Worm (Caenorhabditis elegans) whole organism, L3 larva: ENCODE results near the gene lips-7.

ENCODE experiments used
- R02D3.7 ChIP-seq: fragments of 150-350 bp; optimal IDR thresholded peaks from 2 replicates; lab custom pipeline; 2014; ENCODE audit warnings: missing biosample characterization, missing genetic modification characterization
- ZK546.5 ChIP-seq: sonication (generic microtip); optimal IDR thresholded peaks from 2 replicates; lab custom pipeline; 2017; ENCODE audit warnings: missing biosample characterization, missing genetic modification characterization
- aly-2 ChIP-seq: fragments of 150-350 bp; optimal IDR thresholded peaks from 2 replicates; lab custom pipeline; 2014; ENCODE audit warnings: missing biosample characterization, missing genetic modification characterization
- ama-1 ChIP-seq: fragments of 150-350 bp; optimal IDR thresholded peaks from 2 replicates; lab custom pipeline; 2018
- ceh-28 ChIP-seq: fragments of 150-350 bp; optimal IDR thresholded peaks from 2 replicates; lab custom pipeline; 2014; ENCODE audit warnings: missing biosample characterization, missing genetic modification reagents, missing genetic modification characterization
- ceh-82 ChIP-seq: fragments of 150-350 bp; optimal IDR thresholded peaks from 2 replicates; lab custom pipeline; 2014; ENCODE audit warnings: missing biosample characterization, missing genetic modification characterization
- ceh-9 ChIP-seq: sonication (generic microtip); optimal IDR thresholded peaks from 2 replicates; lab custom pipeline; 2018; ENCODE audit warnings: missing biosample characterization, missing genetic modification characterization
- daf-12 ChIP-seq: fragments of 150-350 bp; optimal IDR thresholded peaks from 2 replicates; lab custom pipeline; 2014; ENCODE audit warnings: missing biosample characterization, missing genetic modification reagents, missing genetic modification characterization
- egl-27 ChIP-seq: sonication (generic microtip); optimal IDR thresholded peaks from 4 replicates; lab custom pipeline; 2017; ENCODE audit warnings: missing biosample characterization, missing genetic modification reagents, missing genetic modification characterization
- egl-5 ChIP-seq: fragments of 150-350 bp; optimal IDR thresholded peaks from 2 replicates; lab custom pipeline; 2017; ENCODE audit warnings: missing biosample characterization, missing genetic modification reagents, missing genetic modification characterization, inconsistent platforms
- elt-1 ChIP-seq: fragments of 150-350 bp; optimal IDR thresholded peaks from 2 replicates; lab custom pipeline; 2014; ENCODE audit warnings: missing biosample characterization, missing genetic modification characterization
- elt-2 ChIP-seq: sonication (generic microtip); optimal IDR thresholded peaks from 2 replicates; lab custom pipeline; 2016; ENCODE audit warnings: missing genetic modification reagents, mild to moderate bottlenecking, missing genetic modification characterization, missing compliant biosample characterization
- eor-1 ChIP-seq, 2 experiments: fragments of 150-350 bp; optimal IDR thresholded peaks; 2 replicates each; lab custom pipeline; 2014 to 2018; ENCODE audit warnings: missing biosample characterization in 2 of 2, missing genetic modification characterization in 2 of 2
- fkh-10 ChIP-seq: sonication (generic microtip); optimal IDR thresholded peaks from 2 replicates; lab custom pipeline; 2017; ENCODE audit warnings: missing biosample characterization, missing genetic modification reagents, missing genetic modification characterization
- fkh-2 ChIP-seq: fragments of 150-350 bp; optimal IDR thresholded peaks from 2 replicates; lab custom pipeline; 2014; ENCODE audit warnings: missing biosample characterization, missing genetic modification reagents, missing genetic modification characterization
- fos-1 ChIP-seq: fragments of 150-350 bp; optimal IDR thresholded peaks from 2 replicates; lab custom pipeline; 2014; ENCODE audit warnings: missing biosample characterization, missing genetic modification characterization
- hmg-11 ChIP-seq: sonication (generic microtip); optimal IDR thresholded peaks from 2 replicates; lab custom pipeline; 2016; ENCODE audit warnings: missing genetic modification characterization, missing compliant biosample characterization
- lin-15B ChIP-seq: fragments of 150-350 bp; optimal IDR thresholded peaks from 2 replicates; lab custom pipeline; 2014; ENCODE audit warnings: missing biosample characterization, missing genetic modification characterization
- lin-39 ChIP-seq: fragments of 150-350 bp; optimal IDR thresholded peaks from 2 replicates; lab custom pipeline; 2018; ENCODE audit warnings: missing biosample characterization, missing genetic modification reagents, missing genetic modification characterization
- lsy-12 ChIP-seq: sonication (generic microtip); optimal IDR thresholded peaks from 2 replicates; lab custom pipeline; 2016; ENCODE audit warnings: mild to moderate bottlenecking, missing genetic modification characterization, missing compliant biosample characterization
- mdl-1 ChIP-seq: fragments of 150-350 bp; optimal IDR thresholded peaks from 2 replicates; lab custom pipeline; 2014; ENCODE audit warnings: missing biosample characterization, missing genetic modification characterization
- mml-1 ChIP-seq: fragments of 150-350 bp; sonication (generic microtip); optimal IDR thresholded peaks from 3 replicates; lab custom pipeline; 2014; ENCODE audit warnings: missing biosample characterization, missing genetic modification characterization
- nfya-1 ChIP-seq: sonication (generic microtip); optimal IDR thresholded peaks from 2 replicates; lab custom pipeline; 2017; ENCODE audit warnings: missing genetic modification characterization, mild to moderate bottlenecking, missing compliant biosample characterization, antibody characterized with exemption, moderate library complexity; ENCODE audit not compliant: insufficient read depth
- nhr-11 ChIP-seq: fragments of 150-350 bp; optimal IDR thresholded peaks from 2 replicates; lab custom pipeline; 2014; ENCODE audit warnings: missing biosample characterization, missing genetic modification characterization
- nhr-23 ChIP-seq: fragments of 150-350 bp; optimal IDR thresholded peaks from 2 replicates; lab custom pipeline; 2014; ENCODE audit warnings: missing biosample characterization, missing genetic modification reagents, missing genetic modification characterization
- nhr-237 ChIP-seq: fragments of 150-350 bp; optimal IDR thresholded peaks from 2 replicates; lab custom pipeline; 2014; ENCODE audit warnings: missing biosample characterization, missing genetic modification characterization
- nhr-25 ChIP-seq: sonication (generic microtip); optimal IDR thresholded peaks from 2 replicates; lab custom pipeline; 2017; ENCODE audit warnings: missing biosample characterization, missing genetic modification characterization
- nhr-28 ChIP-seq: fragments of 150-350 bp; optimal IDR thresholded peaks from 2 replicates; lab custom pipeline; 2014; ENCODE audit warnings: missing biosample characterization, missing genetic modification characterization
- nhr-43 ChIP-seq: sonication (generic microtip); optimal IDR thresholded peaks from 2 replicates; lab custom pipeline; 2016; ENCODE audit warnings: mild to moderate bottlenecking, missing genetic modification characterization, missing compliant biosample characterization; ENCODE audit not compliant: poor library complexity, severe bottlenecking
- nhr-67 ChIP-seq: fragments of 150-350 bp; optimal IDR thresholded peaks from 2 replicates; lab custom pipeline; 2014; ENCODE audit warnings: missing biosample characterization, missing genetic modification characterization
- nhr-76 ChIP-seq: fragments of 150-350 bp; sonication (generic microtip); optimal IDR thresholded peaks from 5 replicates; lab custom pipeline; 2014; ENCODE audit warnings: missing biosample characterization, missing genetic modification characterization
- nhr-77 ChIP-seq: fragments of 150-350 bp; optimal IDR thresholded peaks from 2 replicates; lab custom pipeline; 2014; ENCODE audit warnings: missing biosample characterization, missing genetic modification characterization
- pqm-1 ChIP-seq: fragments of 150-350 bp; optimal IDR thresholded peaks from 2 replicates; lab custom pipeline; 2017; ENCODE audit warnings: missing biosample characterization, missing genetic modification characterization, inconsistent platforms
- sea-2 ChIP-seq: fragments of 150-350 bp; sonication (generic microtip); optimal IDR thresholded peaks from 4 replicates; lab custom pipeline; 2014; ENCODE audit warnings: missing biosample characterization, missing genetic modification reagents, missing genetic modification characterization
- snpc-4 ChIP-seq: fragments of 150-350 bp; optimal IDR thresholded peaks from 2 replicates; lab custom pipeline; 2014; ENCODE audit warnings: missing biosample characterization, missing genetic modification characterization
- unc-39 ChIP-seq: sonication (generic microtip); optimal IDR thresholded peaks from 4 replicates; lab custom pipeline; 2017; ENCODE audit warnings: missing biosample characterization, missing genetic modification characterization
- unc-62 ChIP-seq: fragments of 150-350 bp; sonication (generic microtip); optimal IDR thresholded peaks from 4 replicates; lab custom pipeline; 2014; ENCODE audit warnings: missing biosample characterization, missing genetic modification reagents, missing genetic modification characterization
- zag-1 ChIP-seq: fragments of 150-350 bp; optimal IDR thresholded peaks from 2 replicates; lab custom pipeline; 2014; ENCODE audit warnings: missing biosample characterization, missing genetic modification characterization
- ztf-4 ChIP-seq: fragments of 150-350 bp; optimal IDR thresholded peaks from 2 replicates; lab custom pipeline; 2014; ENCODE audit warnings: missing biosample characterization, missing genetic modification characterization

Gene lips-7

DNA sequence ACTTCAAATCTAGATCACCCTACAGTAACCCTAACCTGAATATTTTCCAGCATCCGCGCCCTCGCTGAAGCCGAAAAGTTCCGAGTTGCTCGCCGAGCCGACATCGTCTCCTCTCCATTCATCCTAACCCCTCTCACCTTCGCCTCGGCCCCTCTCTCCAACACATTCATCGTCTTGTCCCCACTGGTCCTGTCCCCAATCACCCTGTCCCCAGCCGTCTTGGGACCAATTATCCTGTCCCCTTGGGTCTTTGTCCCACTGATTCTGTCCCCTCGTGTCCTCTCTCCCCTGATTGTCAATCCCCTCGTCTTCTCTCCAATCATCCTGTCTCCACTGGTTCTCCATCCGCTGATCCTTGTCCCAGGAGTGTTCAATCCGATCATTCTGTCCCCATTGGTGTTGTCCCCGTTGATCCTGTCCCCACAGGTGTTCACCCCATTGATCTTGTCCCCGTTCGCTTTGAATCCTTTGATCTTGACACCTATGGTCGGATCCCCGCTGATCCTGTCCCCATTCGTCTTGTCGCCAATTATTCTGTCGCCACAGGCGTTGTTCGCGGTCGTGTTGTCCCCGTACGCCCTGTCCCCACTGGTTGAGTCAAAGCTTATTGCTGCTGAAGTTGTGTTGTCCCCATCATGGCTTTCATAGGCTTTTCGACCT, at the start of gene lips-7:
Gene lips-7, plus strand, starts transcription at position 610 of the 660 bp plus-strand sequence.
- TF ChIP-seq nhr-23 (tag; lab: Kevin White, UChicago), result no peak
- TF ChIP-seq ceh-28, result no peak
- TF ChIP-seq nhr-67 (tag; lab: Kevin White, UChicago), result no peak
- TF ChIP-seq lsy-12 (tag; lab: Kevin White, UChicago), result peak; percentile 40

ce11 chrII:502638-503037, 49.0 kb upstream of the lips-7 start:
- TF ChIP-seq nhr-11 (tag; lab: Kevin White, UChicago) (no peak), fkh-10 (GFP tag; lab: Kevin White, UChicago) (no peak), zag-1 (no peak), unc-62 (GFP tag; lab: Kevin White, UChicago) (no peak), lin-15B (no peak), aly-2 (tag; lab: Kevin White, UChicago) (no peak), daf-12 (tag; lab: Kevin White, UChicago) (no peak), nhr-43 (tag; lab: Kevin White, UChicago) (no peak), egl-5 (tag; lab: Kevin White, UChicago) (no peak), ztf-4 (no peak)

DNA sequence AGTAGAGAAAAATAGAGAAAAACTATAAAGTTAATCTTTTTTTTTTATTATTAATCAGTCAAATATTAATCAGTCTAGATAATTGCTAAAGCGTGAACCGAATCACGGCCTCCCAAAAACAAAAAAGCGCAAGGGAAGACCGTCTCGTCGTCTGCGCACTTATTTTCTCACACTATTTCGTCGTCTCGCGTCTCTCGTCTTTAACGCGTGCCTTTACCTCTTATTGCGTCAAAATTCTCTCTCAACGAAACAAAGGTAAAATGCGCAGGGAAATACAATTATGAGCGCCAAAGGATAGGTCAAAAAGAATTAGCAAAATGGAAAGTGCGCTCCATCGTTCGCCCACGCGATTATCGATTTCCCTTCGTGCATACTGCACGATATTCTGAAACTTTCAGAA, 45.6 kb upstream of the lips-7 start:
- TF ChIP-seq lin-39 (tag; lab: Kevin White, UChicago) (no peak), egl-5 (tag; lab: Kevin White, UChicago) (no peak), ceh-28 (peak; percentile 36), ZK546.5 (tag; lab: Kevin White, UChicago) (no peak), daf-12 (tag; lab: Kevin White, UChicago) (no peak), unc-39 (tag; lab: Kevin White, UChicago) (no peak), nhr-23 (tag; lab: Kevin White, UChicago) (peak; percentile 48), mdl-1 (no peak), ztf-4 (no peak), ama-1 (no peak), lin-15B (peak; percentile 53), nfya-1 (tag; lab: Kevin White, UChicago) (peak; percentile 25), fkh-2 (tag; lab: Kevin White, UChicago) (no peak), nhr-76 (tag; lab: Kevin White, UChicago) (no peak), nhr-67 (tag; lab: Kevin White, UChicago) (no peak), hmg-11 (tag; lab: Kevin White, UChicago) (peak; percentile 9), elt-2 (no peak), R02D3.7 (no peak), eor-1 (tag; optimal IDR thresholded peaks at IDR 0.05; lab: Kevin White, UChicago) (no peak), mml-1 (tag; lab: Kevin White, UChicago) (no peak), elt-1 (tag; lab: Kevin White, UChicago) (no peak), ceh-82 (tag; lab: Kevin White, UChicago) (peak; percentile 19), zag-1 (no peak), nhr-77 (tag; lab: Kevin White, UChicago) (no peak), lsy-12 (tag; lab: Kevin White, UChicago) (peak; percentile 68), nhr-25 (tag; lab: Kevin White, UChicago) (no peak), egl-27 (no peak)
- TF ChIP-seq, all 47 proteins: peak for 7

DNA sequence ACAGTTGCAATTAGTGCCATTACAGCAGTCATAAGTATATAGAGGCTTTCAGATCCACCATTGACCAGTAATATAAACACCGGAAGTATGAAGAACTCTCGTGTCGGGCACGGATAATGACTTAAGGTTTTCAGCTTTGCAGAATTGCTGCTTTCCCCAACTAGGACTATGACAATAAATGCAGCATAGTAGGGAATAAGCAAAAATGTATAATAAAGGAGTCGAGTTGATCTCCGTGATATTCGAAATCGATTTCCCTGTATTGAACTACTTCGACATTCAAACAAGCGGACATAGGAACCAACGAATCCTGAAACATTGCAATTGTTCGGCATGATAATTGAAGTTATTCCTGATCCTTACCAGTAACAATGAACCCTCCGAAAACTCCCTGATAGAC, 43.1 kb upstream of the lips-7 start:
- TF ChIP-seq nhr-11 (tag; lab: Kevin White, UChicago), result no peak
- TF ChIP-seq nfya-1 (tag; lab: Kevin White, UChicago), result no peak
- no peak for TF ChIP-seq snpc-4 (tag; lab: Kevin White, UChicago)
- TF ChIP-seq ceh-9 (tag; lab: Kevin White, UChicago), result no peak
- TF ChIP-seq R02D3.7, result no peak
- TF ChIP-seq ceh-82 (tag; lab: Kevin White, UChicago), result no peak
- TF ChIP-seq elt-1 (tag; lab: Kevin White, UChicago), result no peak
- TF ChIP-seq nhr-237 (tag; lab: Kevin White, UChicago), result no peak
- no peak for TF ChIP-seq nhr-28
- TF ChIP-seq zag-1, result no peak
- TF ChIP-seq sea-2, result no peak
- no peak for TF ChIP-seq lsy-12 (tag; lab: Kevin White, UChicago)
- no peak for TF ChIP-seq pqm-1 (tag; lab: Kevin White, UChicago)
- no peak for TF ChIP-seq fos-1 (tag; lab: Kevin White, UChicago)
